Fruit fly (Drosophila melanogaster) whole organism, embryonic: ENCODE measurements around the gene schlank.

Experiments
- Adf1 ChIP-seq: fragments of 200-800 bp; sonication (Bioruptor generic); IDR thresholded peaks from 2 replicates; pipeline ENCODE4 v1.3.6; 2022; ENCODE audit warnings: missing biosample characterization, missing genetic modification characterization
- Antp ChIP-seq: fragments of 200-800 bp; sonication (Bioruptor generic); optimal IDR thresholded peaks from 3 replicates; lab custom pipeline; 2016; ENCODE audit warnings: missing biosample characterization, missing genetic modification characterization
- Asciz ChIP-seq: fragments of 200-800 bp; sonication (Bioruptor generic); optimal IDR thresholded peaks from 2 replicates; lab custom pipeline; 2017; ENCODE audit warnings: missing biosample characterization, mild to moderate bottlenecking, missing genetic modification characterization, missing genetic modification reagents
- Blimp-1 ChIP-seq: fragments of 200-800 bp; sonication (Bioruptor generic); optimal IDR thresholded peaks from 3 replicates; lab custom pipeline; 2018; ENCODE audit warnings: missing biosample characterization, missing genetic modification characterization, mild to moderate bottlenecking, moderate library complexity, missing genetic modification reagents
- Bteb2 ChIP-seq: fragments of 200-800 bp; sonication (Bioruptor generic); optimal IDR thresholded peaks from 2 replicates; lab custom pipeline; 2016; ENCODE audit warnings: missing biosample characterization, missing genetic modification characterization
- CG13624 ChIP-seq: fragments of 200-800 bp; sonication (Bioruptor generic); optimal IDR thresholded peaks from 2 replicates; lab custom pipeline; 2016; ENCODE audit warnings: missing biosample characterization, missing genetic modification characterization
- CG15011 ChIP-seq: fragments of 200-800 bp; sonication (Bioruptor generic); optimal IDR thresholded peaks from 3 replicates; lab custom pipeline; 2018; ENCODE audit warnings: missing biosample characterization, mild to moderate bottlenecking, missing genetic modification characterization
- CG17359 ChIP-seq: fragments of 200-800 bp; sonication (Bioruptor generic); optimal IDR thresholded peaks from 3 replicates; lab custom pipeline; 2018; ENCODE audit warnings: missing biosample characterization, mild to moderate bottlenecking, missing genetic modification characterization, moderate library complexity
- CG17361 ChIP-seq: fragments of 200-800 bp; sonication (Bioruptor generic); IDR thresholded peaks from 3 replicates; pipeline ENCODE4 v1.3.6; 2022; ENCODE audit warnings: missing biosample characterization, missing genetic modification characterization
- CG1832 ChIP-seq: fragments of 200-800 bp; sonication (Bioruptor generic); optimal IDR thresholded peaks from 2 replicates; lab custom pipeline; 2017; ENCODE audit warnings: missing biosample characterization, mild to moderate bottlenecking, missing genetic modification characterization, inconsistent platforms
- CG18599 ChIP-seq: fragments of 200-800 bp; sonication (Bioruptor generic); optimal IDR thresholded peaks from 3 replicates; lab custom pipeline; 2017; ENCODE audit warnings: missing biosample characterization, missing genetic modification characterization, mild to moderate bottlenecking, moderate library complexity, missing genetic modification reagents
- CG33557 ChIP-seq: fragments of 200-800 bp; sonication (Bioruptor generic); optimal IDR thresholded peaks from 2 replicates; lab custom pipeline; 2019; ENCODE audit warnings: missing biosample characterization, mild to moderate bottlenecking, missing genetic modification characterization, moderate library complexity
- CG4854 ChIP-seq: fragments of 200-800 bp; sonication (Bioruptor generic); optimal IDR thresholded peaks from 2 replicates; lab custom pipeline; 2016; ENCODE audit warnings: missing biosample characterization, missing genetic modification characterization, inconsistent platforms
- CG6175 ChIP-seq: fragments of 200-800 bp; sonication (Bioruptor generic); IDR thresholded peaks from 3 replicates; pipeline ENCODE4 v1.3.6; 2022; ENCODE audit warnings: missing biosample characterization, missing genetic modification characterization
- CG6765 ChIP-seq: fragments of 200-800 bp; sonication (Bioruptor generic); optimal IDR thresholded peaks from 3 replicates; lab custom pipeline; 2017; ENCODE audit warnings: missing biosample characterization, mild to moderate bottlenecking, missing genetic modification characterization
- CG8281 ChIP-seq: fragments of 200-800 bp; sonication (Bioruptor generic); optimal IDR thresholded peaks from 2 replicates; lab custom pipeline; 2018; ENCODE audit warnings: missing biosample characterization, mild to moderate bottlenecking, missing genetic modification characterization, moderate library complexity
- CG9797 ChIP-seq: fragments of 200-800 bp; sonication (Bioruptor generic); optimal IDR thresholded peaks from 3 replicates; lab custom pipeline; 2018; ENCODE audit warnings: missing biosample characterization, mild to moderate bottlenecking, missing genetic modification characterization
- Dbx ChIP-seq: fragments of 200-800 bp; sonication (Bioruptor generic); IDR thresholded peaks from 3 replicates; pipeline ENCODE4 v1.3.6; 2022; ENCODE audit warnings: missing biosample characterization, missing genetic modification characterization
- Dip3 ChIP-seq: fragments of 200-800 bp; sonication (Bioruptor generic); optimal IDR thresholded peaks from 3 replicates; lab custom pipeline; 2016; ENCODE audit warnings: missing biosample characterization, missing genetic modification characterization
- Drgx ChIP-seq: fragments of 200-800 bp; sonication (Bioruptor generic); IDR thresholded peaks from 2 replicates; pipeline ENCODE4 v1.3.6; 2022; ENCODE audit warnings: missing biosample characterization, missing genetic modification characterization
- H2.0 ChIP-seq: fragments of 200-800 bp; sonication (Bioruptor generic); IDR thresholded peaks from 2 replicates; pipeline ENCODE4 v1.3.6; 2022; ENCODE audit warnings: missing biosample characterization, missing genetic modification characterization
- HHEX ChIP-seq: fragments of 200-800 bp; sonication (Bioruptor generic); optimal IDR thresholded peaks from 3 replicates; lab custom pipeline; 2017; ENCODE audit warnings: missing biosample characterization, mild to moderate bottlenecking, missing genetic modification characterization, missing genetic modification reagents
- Max ChIP-seq: fragments of 200-800 bp; sonication (Bioruptor generic); optimal IDR thresholded peaks from 2 replicates; lab custom pipeline; 2016; ENCODE audit warnings: missing biosample characterization, mild to moderate bottlenecking, missing genetic modification characterization
- Med ChIP-seq: fragments of 200-800 bp; sonication (Bioruptor generic); peaks from one replicate; lab custom pipeline; 2016; ENCODE audit warnings: missing biosample characterization, missing genetic modification characterization, mild to moderate bottlenecking, inconsistent platforms, moderate library complexity
- Ptx1 ChIP-seq: fragments of 200-800 bp; sonication (Bioruptor generic); IDR thresholded peaks from 2 replicates; pipeline ENCODE4 v1.3.6; 2022; ENCODE audit warnings: missing biosample characterization, missing genetic modification characterization
- Six4 ChIP-seq: fragments of 200-800 bp; sonication (Bioruptor generic); optimal IDR thresholded peaks from 2 replicates; lab custom pipeline; 2016; ENCODE audit warnings: missing biosample characterization, missing genetic modification characterization
- Sox100B ChIP-seq: fragments of 200-800 bp; sonication (Bioruptor generic); optimal IDR thresholded peaks from 3 replicates; lab custom pipeline; 2018; ENCODE audit warnings: missing biosample characterization, mild to moderate bottlenecking, missing genetic modification characterization
- Sry-β ChIP-seq: fragments of 200-800 bp; sonication (Bioruptor generic); optimal IDR thresholded peaks from 2 replicates; lab custom pipeline; 2018; ENCODE audit warnings: missing biosample characterization, mild to moderate bottlenecking, missing genetic modification characterization, moderate library complexity
- Vsx1 ChIP-seq: fragments of 200-800 bp; sonication (Bioruptor generic); optimal IDR thresholded peaks from 2 replicates; lab custom pipeline; 2017; ENCODE audit warnings: missing biosample characterization, mild to moderate bottlenecking, missing genetic modification characterization, missing genetic modification reagents
- Xbp1 ChIP-seq: fragments of 200-800 bp; sonication (Bioruptor generic); optimal IDR thresholded peaks from 3 replicates; lab custom pipeline; 2016; ENCODE audit warnings: missing biosample characterization, mild to moderate bottlenecking, missing genetic modification characterization
- az2 ChIP-seq: fragments of 200-800 bp; sonication (Bioruptor generic); optimal IDR thresholded peaks from 3 replicates; lab custom pipeline; 2016; ENCODE audit warnings: missing biosample characterization, missing genetic modification characterization
- crc ChIP-seq: fragments of 200-800 bp; sonication (Bioruptor generic); optimal IDR thresholded peaks from 2 replicates; lab custom pipeline; 2016; ENCODE audit warnings: missing biosample characterization, missing genetic modification characterization
- dan ChIP-seq: fragments of 200-800 bp; sonication (Bioruptor generic); IDR thresholded peaks from 2 replicates; pipeline ENCODE4 v1.3.6; 2022; ENCODE audit warnings: missing biosample characterization, missing genetic modification characterization
- dmrt99B ChIP-seq: fragments of 200-800 bp; sonication (Bioruptor generic); optimal IDR thresholded peaks from 2 replicates; lab custom pipeline; 2018; ENCODE audit warnings: missing biosample characterization, mild to moderate bottlenecking, missing genetic modification characterization, moderate library complexity
- fd96Cb ChIP-seq: fragments of 200-800 bp; sonication (Bioruptor generic); optimal IDR thresholded peaks from 2 replicates; lab custom pipeline; 2018; ENCODE audit warnings: missing biosample characterization, mild to moderate bottlenecking, missing genetic modification characterization, moderate library complexity
- gem ChIP-seq: fragments of 200-800 bp; sonication (Bioruptor generic); optimal IDR thresholded peaks from 2 replicates; lab custom pipeline; 2019; ENCODE audit warnings: missing biosample characterization, mild to moderate bottlenecking, missing genetic modification characterization, moderate library complexity
- klu ChIP-seq: fragments of 200-800 bp; sonication (Bioruptor generic); IDR thresholded peaks from 2 replicates; pipeline ENCODE4 v1.3.6; 2022; ENCODE audit warnings: missing biosample characterization, missing genetic modification characterization
- oc ChIP-seq: fragments of 200-800 bp; sonication (Bioruptor generic); optimal IDR thresholded peaks from 2 replicates; lab custom pipeline; 2018; ENCODE audit warnings: missing biosample characterization, mild to moderate bottlenecking, missing genetic modification characterization, moderate library complexity
- onecut ChIP-seq: fragments of 200-800 bp; sonication (Bioruptor generic); IDR thresholded peaks from 2 replicates; pipeline ENCODE4 v1.3.6; 2022; ENCODE audit warnings: missing biosample characterization, missing genetic modification characterization
- ranshi ChIP-seq: fragments of 200-800 bp; sonication (Bioruptor generic); IDR thresholded peaks from 2 replicates; pipeline ENCODE4 v1.3.6; 2022; ENCODE audit warnings: missing biosample characterization, missing genetic modification characterization
- salm ChIP-seq: fragments of 200-800 bp; sonication (Bioruptor generic); optimal IDR thresholded peaks from 2 replicates; lab custom pipeline; 2018; ENCODE audit warnings: missing biosample characterization, mild to moderate bottlenecking, missing genetic modification characterization
- sens ChIP-seq: fragments of 200-800 bp; sonication (Bioruptor generic); peaks from one replicate; lab custom pipeline; 2016; ENCODE audit warnings: missing biosample characterization, missing genetic modification characterization
- sisA ChIP-seq: fragments of 200-800 bp; sonication (Bioruptor generic); IDR thresholded peaks from 2 replicates; pipeline ENCODE4 v1.3.6; 2022; ENCODE audit warnings: missing biosample characterization, missing genetic modification characterization
- slou ChIP-seq: fragments of 200-800 bp; sonication (Bioruptor generic); optimal IDR thresholded peaks from 3 replicates; lab custom pipeline; 2016; ENCODE audit warnings: missing biosample characterization, missing genetic modification characterization
- sr ChIP-seq: fragments of 200-800 bp; sonication (Bioruptor generic); IDR thresholded peaks from 3 replicates; pipeline ENCODE4 v1.3.6; 2022; ENCODE audit warnings: missing biosample characterization, missing genetic modification characterization
- stwl ChIP-seq: fragments of 200-800 bp; sonication (Bioruptor generic); optimal IDR thresholded peaks from 3 replicates; lab custom pipeline; 2018; ENCODE audit warnings: missing biosample characterization, mild to moderate bottlenecking, missing genetic modification characterization, moderate library complexity
- wdn ChIP-seq: fragments of 200-800 bp; sonication (Bioruptor generic); IDR thresholded peaks from 2 replicates; pipeline ENCODE4 v1.3.6; 2022; ENCODE audit warnings: missing biosample characterization, missing genetic modification characterization

Gene schlank

DNA sequence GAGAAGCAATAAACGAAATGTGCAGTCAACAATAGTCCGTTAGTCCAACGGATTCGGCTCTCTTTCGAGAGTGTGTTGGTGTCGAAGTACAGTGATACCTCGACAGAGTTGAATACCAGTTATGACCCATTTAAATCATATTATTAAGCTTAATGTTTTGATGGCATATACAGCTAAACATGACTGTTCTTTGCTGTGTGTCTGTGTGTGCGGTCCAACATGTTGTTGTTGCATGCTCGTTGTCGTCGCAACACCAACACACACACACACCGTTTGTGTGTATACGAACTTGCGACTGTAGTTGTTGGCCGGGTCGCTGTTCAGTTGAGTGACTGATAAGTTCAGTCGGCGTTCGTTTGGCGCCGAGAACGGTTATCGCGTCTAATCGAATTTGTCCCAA lies 41.8 kb upstream of the schlank start, which contains the start of gene CG15894 (continued):
- no peak for TF ChIP-seq fd96Cb (tag; lab: Kevin White, UChicago)
- TF ChIP-seq az2 (GFP tag; lab: Kevin White, UChicago) = no peak
- peak; percentile 3 for TF ChIP-seq Blimp-1 (GFP tag; lab: Kevin White, UChicago)
- no peak for TF ChIP-seq oc (tag; lab: Kevin White, UChicago)
- TF ChIP-seq Bteb2 (GFP tag; lab: Kevin White, UChicago) = no peak
- TF ChIP-seq CG17359 (tag; lab: Kevin White, UChicago) = peak; percentile 40
- TF ChIP-seq dmrt99B (tag; lab: Kevin White, UChicago) = peak; percentile 5
- TF ChIP-seq Vsx1 (GFP tag; lab: Kevin White, UChicago) = no peak
- TF ChIP-seq HHEX = no peak
- no peak for TF ChIP-seq klu
- no peak for TF ChIP-seq CG9797
- TF ChIP-seq gem (tag; lab: Kevin White, UChicago) = peak; percentile 28
- no peak for TF ChIP-seq Xbp1
- TF ChIP-seq CG18599 (GFP tag; lab: Kevin White, UChicago) = peak; percentile 49
- no peak for TF ChIP-seq CG4854 (GFP tag; lab: Kevin White, UChicago)
- peak; percentile 68 for TF ChIP-seq sens (GFP tag; lab: Kevin White, UChicago)
- peak; percentile 18; the same call in 1 of the 2 replicates for TF ChIP-seq ranshi (GFP tag; lab: Robert Waterston, UW)
- peak; percentile 77 for TF ChIP-seq Med (GFP tag; lab: Kevin White, UChicago)
- no peak for TF ChIP-seq CG8281
- no peak for TF ChIP-seq slou (GFP tag; lab: Kevin White, UChicago)
- TF ChIP-seq CG13624 (GFP tag; lab: Kevin White, UChicago) = no peak
- no peak for TF ChIP-seq stwl (tag; lab: Kevin White, UChicago)
- no peak for TF ChIP-seq sisA (GFP tag; lab: Robert Waterston, UW)
- no peak for TF ChIP-seq Antp (GFP tag; lab: Kevin White, UChicago)

DNA sequence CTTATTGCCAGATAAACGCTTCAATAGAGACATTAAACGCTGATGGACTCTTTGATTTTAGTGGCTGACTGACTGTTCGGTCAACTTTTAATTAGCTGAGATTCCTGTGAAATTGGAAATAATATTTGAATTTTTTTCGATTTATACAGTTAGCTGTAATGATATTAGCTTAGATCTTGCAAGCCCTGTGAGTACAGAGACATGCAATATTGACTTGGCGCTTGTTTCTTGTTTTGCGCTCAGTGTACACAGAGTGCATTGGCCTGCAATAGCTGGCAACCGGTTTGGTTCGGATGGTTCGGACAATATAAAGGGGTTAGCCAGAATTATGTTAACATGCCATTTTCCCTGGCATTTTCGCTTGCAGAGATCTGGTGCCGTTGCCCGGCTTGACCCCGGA lies 38.3 kb upstream of the schlank start:
- TF ChIP-seq Asciz (GFP tag; lab: Kevin White, UChicago) (no peak), Drgx (GFP tag; lab: Robert Waterston, UW) (peak; percentile 47; the same call in 1 of the 2 replicates)

- TF ChIP-seq Drgx (GFP tag; lab: Robert Waterston, UW) = peak; percentile 26; the same call in 1 of the 2 replicates
- no peak for TF ChIP-seq Sox100B (GFP tag; lab: Kevin White, UChicago)
- TF ChIP-seq, all 482 proteins: peak for 1
Observed at dm6 chrX:6304203-6304602, 37.2 kb upstream of the schlank start.

- TF ChIP-seq H2.0 (GFP tag; lab: Robert Waterston, UW) (no peak), Dip3 (GFP tag; lab: Kevin White, UChicago) (no peak), CG1832 (GFP tag; lab: Kevin White, UChicago) (peak; percentile 21), Max (GFP tag; lab: Kevin White, UChicago) (no peak), dan (GFP tag; lab: Robert Waterston, UW) (no peak), CG15011 (no peak), salm (no peak), wdn (GFP tag; lab: Robert Waterston, UW) (no peak), Adf1 (GFP tag; lab: Robert Waterston, UW) (peak; percentile 61), sr (GFP tag; lab: Robert Waterston, UW) (no peak), Dbx (GFP tag; lab: Robert Waterston, UW) (no peak), CG17361 (GFP tag; lab: Robert Waterston, UW) (no peak), Blimp-1 (GFP tag; lab: Kevin White, UChicago) (no peak), CG6175 (GFP tag; lab: Robert Waterston, UW) (0 out of 3 replicates have a peak, but pooled peaks have one; percentile 18), onecut (GFP tag; lab: Robert Waterston, UW) (no peak), Ptx1 (GFP tag; lab: Robert Waterston, UW) (no peak), Sry-β (GFP tag; lab: Kevin White, UChicago) (no peak), Six4 (GFP tag; lab: Kevin White, UChicago) (no peak), CG6765 (GFP tag; lab: Kevin White, UChicago) (no peak), CG33557 (GFP tag; lab: Kevin White, UChicago) (no peak), crc (GFP tag; lab: Kevin White, UChicago) (no peak)
- TF ChIP-seq, all 482 proteins: peak for 3
Observed at dm6 chrX:6303675-6304074, 36.6 kb upstream of the schlank start, which contains the start of gene CG3823. Gene CG3823, plus strand, starts transcription at chrX:6303975.
